Fruit fly (Drosophila melanogaster): ENCODE measurements around the gene CG5418.
A peak's percentile ranks its signal among the peaks of the same experiment; 100 is the strongest.

Gene CG5418

dm6 chr2L:12475308-12475707 lies 22.3 kb upstream of the CG5418 start (continued):
- TF ChIP-seq CG3407 (GFP tag; optimal IDR thresholded peaks at IDR 0.05) (peak; percentile 11), dm (GFP tag; optimal IDR thresholded peaks at IDR 0.05) (no peak), sd (tag; optimal IDR thresholded peaks at IDR 0.05) (peak; percentile 95), CG6175 (GFP tag; IDR thresholded peaks at IDR 0.05) (no peak), Scr (GFP tag; IDR thresholded peaks at IDR 0.05; ENCODE audit: partially characterized antibody) (no peak), C15 (GFP tag; IDR thresholded peaks at IDR 0.05) (no peak), Ssrp (tag; optimal IDR thresholded peaks at IDR 0.05) (no peak), jumu (GFP tag; optimal IDR thresholded peaks at IDR 0.05) (no peak), CG10543 (GFP tag; optimal IDR thresholded peaks at IDR 0.05) (peak; percentile 80), dimm (GFP tag; IDR thresholded peaks at IDR 0.05) (no peak), ranshi (GFP tag; IDR thresholded peaks at IDR 0.05) (no peak), CG13296 (GFP tag; optimal IDR thresholded peaks at IDR 0.05) (peak; percentile 83), CG17186 (GFP tag; optimal IDR thresholded peaks at IDR 0.05) (no peak), D19A (tag; optimal IDR thresholded peaks at IDR 0.05) (no peak), insv (GFP tag; optimal IDR thresholded peaks at IDR 0.05) (no peak), Atf6 (GFP tag; IDR thresholded peaks at IDR 0.05) (peak; percentile 53; the same call in 1 of the 2 replicates), phol (tag; optimal IDR thresholded peaks at IDR 0.05) (no peak), CG17612 (GFP tag; IDR thresholded peaks at IDR 0.05) (0 out of 2 replicates have a peak, but pooled peaks have one; percentile 5), CG8765 (GFP tag; IDR thresholded peaks at IDR 0.05) (no peak), CG3065 (GFP tag; optimal IDR thresholded peaks at IDR 0.05) (no peak), otp (GFP tag; IDR thresholded peaks at IDR 0.05) (no peak), CG15514 (GFP tag; optimal IDR thresholded peaks at IDR 0.05) (peak; percentile 63), fd102C (GFP tag; optimal IDR thresholded peaks at IDR 0.05) (no peak), BtbVII (GFP tag; optimal IDR thresholded peaks at IDR 0.05) (peak; percentile 68), Deaf1 (tag; optimal IDR thresholded peaks at IDR 0.05) (no peak), CG5245 (GFP tag; optimal IDR thresholded peaks at IDR 0.05) (no peak), Ravus (GFP tag; IDR thresholded peaks at IDR 0.05) (no peak), Vsx1 (GFP tag; optimal IDR thresholded peaks at IDR 0.05) (peak; percentile 39), CG30403 (GFP tag; optimal IDR thresholded peaks at IDR 0.05) (no peak), CG12104 (GFP tag; optimal IDR thresholded peaks at IDR 0.05) (peak; percentile 12), CG14014 (GFP tag; IDR thresholded peaks at IDR 0.05) (peak; percentile 24; the same call in 1 of the 2 replicates), CG8290 (GFP tag; optimal IDR thresholded peaks at IDR 0.05) (no peak), CG8290 (tag; optimal IDR thresholded peaks at IDR 0.05) (peak in 1 of 2 experiments; percentile 64), grau (tag; optimal IDR thresholded peaks at IDR 0.05) (peak; percentile 24), CG12769 (tag; optimal IDR thresholded peaks at IDR 0.05) (peak; percentile 19), CG4820 (GFP tag; optimal IDR thresholded peaks at IDR 0.05) (no peak), Fer1 (GFP tag; optimal IDR thresholded peaks at IDR 0.05) (peak; percentile 74), CG18619 (GFP tag; optimal IDR thresholded peaks at IDR 0.05) (peak; percentile 24), mirr (GFP tag; optimal IDR thresholded peaks at IDR 0.05) (peak; percentile 76), CG11504 (tag; optimal IDR thresholded peaks at IDR 0.05) (peak; percentile 4), tgo (GFP tag; IDR thresholded peaks at IDR 0.05) (no peak), Xrp1 (GFP tag; IDR thresholded peaks at IDR 0.05) (0 out of 2 replicates have a peak, but pooled peaks have one; percentile 21), seq (GFP tag; IDR thresholded peaks at IDR 0.05) (no peak; the same call in 1 of the 2 replicates), Drgx (GFP tag; IDR thresholded peaks at IDR 0.05) (no peak), CG6683 (GFP tag; optimal IDR thresholded peaks at IDR 0.05) (peak; percentile 5), CG8359 (GFP tag; optimal IDR thresholded peaks at IDR 0.05; ENCODE audit: borderline replicate concordance) (no peak), mld (GFP tag; IDR thresholded peaks at IDR 0.05; ENCODE audit: partially characterized antibody) (no peak), Jarid2 (GFP tag; optimal IDR thresholded peaks at IDR 0.05) (peak; percentile 10), CG16815 (GFP tag; optimal IDR thresholded peaks at IDR 0.05) (no peak), CG4707 (GFP tag; optimal IDR thresholded peaks at IDR 0.05) (peak; percentile 26), zfh2 (GFP tag; optimal IDR thresholded peaks at IDR 0.05) (no peak)
